Fruit fly (Drosophila melanogaster) S2 (cell line): Measurements from ENCODE around the gene CG12516.

ENCODE experiments used
- CG8478 ChIP-seq: fragments of >200 bp; optimal IDR thresholded peaks from 2 replicates; lab custom pipeline; 2018
- CTCF ChIP-seq, 2 experiments: fragments of >200 bp; optimal IDR thresholded peaks; 2 replicates each; lab custom pipeline; 2018

DNA sequence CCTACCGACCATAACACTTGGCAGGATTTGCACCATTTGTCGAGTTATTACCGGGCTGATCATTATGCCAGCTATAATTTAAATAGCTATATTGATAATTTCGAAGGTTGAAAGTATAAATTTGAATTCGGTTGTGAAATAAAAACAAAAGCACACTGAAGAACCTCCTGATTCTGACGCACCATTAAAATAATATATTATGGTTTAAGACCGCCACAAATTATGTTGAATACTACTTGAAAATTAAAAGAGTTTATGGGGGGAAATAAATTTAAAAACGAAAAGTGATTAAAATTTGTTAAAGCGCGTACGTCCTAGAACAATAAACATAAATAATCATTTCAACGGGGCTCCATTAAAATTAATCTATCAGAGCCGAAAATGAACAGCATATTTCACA is at the start of gene CG12516:
- TF ChIP-seq CG8478 (no peak), CTCF (optimal IDR thresholded peaks at IDR 0.05; lab: Kevin White, UChicago) (no peak)
